Worm (Caenorhabditis elegans): Measurements from ENCODE around the gene nhr-1.

DNA sequence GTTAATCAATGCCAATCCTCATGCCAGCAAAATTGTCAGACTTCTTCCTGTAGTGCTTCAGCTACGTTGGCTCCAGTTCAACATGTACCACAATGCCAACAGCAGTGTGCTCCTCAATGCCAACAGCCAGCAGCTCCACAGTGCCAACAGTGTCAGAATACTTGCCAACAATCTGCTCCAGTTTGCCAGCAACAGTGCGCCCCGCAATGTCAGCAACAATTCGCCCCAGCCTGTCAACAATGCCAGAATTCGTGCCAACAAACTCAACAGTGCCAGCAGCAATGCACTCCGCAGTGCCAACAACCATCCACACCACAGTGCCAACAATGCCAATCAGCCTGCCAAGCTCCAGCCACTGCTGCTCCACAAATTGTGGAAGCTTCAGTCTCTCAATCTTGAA, 39.9 kb downstream of the nhr-1 start:
- no peak for TF ChIP-seq flt-1 (GFP tag; IDR thresholded peaks at IDR 0.05)
- no peak for TF ChIP-seq T22C8.4 (GFP tag; IDR thresholded peaks at IDR 0.05)
- TF ChIP-seq tab-1 (GFP tag; IDR thresholded peaks at IDR 0.05) = no peak
- TF ChIP-seq med-1 (GFP tag; optimal IDR thresholded peaks at IDR 0.05; ENCODE audit: insufficient read depth) = no peak
- no peak for TF ChIP-seq klf-2 (GFP tag; conservative IDR thresholded peaks at IDR 0.05)
- TF ChIP-seq ztf-29 (GFP tag; IDR thresholded peaks at IDR 0.05) = no peak
